Worm (Caenorhabditis elegans) whole organism, L1 larva: ENCODE results near the gene cah-4.

Source experiments
- C16A3.4 ChIP-seq: fragments of 150-350 bp; optimal IDR thresholded peaks from 2 replicates; lab custom pipeline; 2014; ENCODE audit warnings: missing biosample characterization, missing genetic modification characterization
- C34B4.2 ChIP-seq: sonication (generic microtip); optimal IDR thresholded peaks from 2 replicates; lab custom pipeline; 2017; ENCODE audit warnings: mild to moderate bottlenecking, missing genetic modification characterization, missing compliant biosample characterization
- Y116A8C.19 ChIP-seq: sonication (generic microtip); optimal IDR thresholded peaks from 2 replicates; lab custom pipeline; 2016; ENCODE audit warnings: missing compliant biosample characterization, missing genetic modification characterization, borderline replicate concordance
- ama-1 ChIP-seq: fragments of 150-350 bp; optimal IDR thresholded peaks from 2 replicates; lab custom pipeline; 2014
- ceh-63 ChIP-seq: fragments of 200-800 bp; sonication (Bioruptor generic); optimal IDR thresholded peaks from 2 replicates; lab custom pipeline; 2018; ENCODE audit warnings: mild to moderate bottlenecking, missing genetic modification characterization, missing compliant biosample characterization
- ceh-82 ChIP-seq, 3 experiments: fragments of 150-350 bp in 1 of 3; sonication (generic microtip) in 2 of 3; optimal IDR thresholded peaks; 2 replicates each; lab custom pipeline; 2014 to 2017; ENCODE audit warnings: missing biosample characterization in 3 of 3, missing genetic modification characterization in 3 of 3
- dsc-1 ChIP-seq: sonication (generic microtip); optimal IDR thresholded peaks from 2 replicates; lab custom pipeline; 2016; ENCODE audit warnings: mild to moderate bottlenecking, missing genetic modification characterization, missing compliant biosample characterization
- egl-13 ChIP-seq: sonication (generic microtip); optimal IDR thresholded peaks from 2 replicates; lab custom pipeline; 2016; ENCODE audit warnings: missing genotype, missing genetic modification reagents, missing genetic modification characterization, missing compliant biosample characterization
- elt-2 ChIP-seq: sonication (generic microtip); optimal IDR thresholded peaks from 2 replicates; lab custom pipeline; 2016; ENCODE audit warnings: missing genetic modification characterization, mild to moderate bottlenecking, inconsistent platforms, missing compliant biosample characterization, missing genetic modification reagents
- fkh-10 ChIP-seq: sonication (generic microtip); optimal IDR thresholded peaks from 2 replicates; lab custom pipeline; 2017; ENCODE audit warnings: missing biosample characterization, missing genetic modification reagents, missing genetic modification characterization
- fkh-4 ChIP-seq: sonication (generic microtip); optimal IDR thresholded peaks from 2 replicates; lab custom pipeline; 2016; ENCODE audit warnings: missing compliant biosample characterization, missing genetic modification characterization, borderline replicate concordance
- fkh-8 ChIP-seq: sonication (generic microtip); optimal IDR thresholded peaks from 2 replicates; lab custom pipeline; 2016; ENCODE audit warnings: mild to moderate bottlenecking, missing genetic modification characterization, missing compliant biosample characterization
- fos-1 ChIP-seq: fragments of 150-350 bp; optimal IDR thresholded peaks from 2 replicates; lab custom pipeline; 2014; ENCODE audit warnings: missing biosample characterization, missing genetic modification characterization
- grh-1 ChIP-seq: fragments of 200-800 bp; sonication (Bioruptor generic); IDR thresholded peaks from 2 replicates; pipeline ENCODE4 v1.3.6; 2022; ENCODE audit warnings: missing genetic modification reagents, missing genetic modification characterization, missing compliant biosample characterization
- hlh-17 ChIP-seq: fragments of 200-800 bp; sonication (Bioruptor generic); optimal IDR thresholded peaks from 2 replicates; lab custom pipeline; 2018; ENCODE audit warnings: missing genetic modification characterization, mild to moderate bottlenecking, missing compliant biosample characterization, moderate library complexity, borderline replicate concordance
- irx-1 ChIP-seq: sonication (generic microtip); optimal IDR thresholded peaks from 2 replicates; lab custom pipeline; 2016; ENCODE audit warnings: missing genetic modification characterization, missing compliant biosample characterization
- isw-1 ChIP-seq: fragments of 200-800 bp; sonication (Bioruptor generic); IDR thresholded peaks from 2 replicates; pipeline ENCODE4 v1.3.6; 2022; ENCODE audit warnings: missing genetic modification characterization, missing compliant biosample characterization
- lin-13 ChIP-seq: fragments of 150-350 bp; optimal IDR thresholded peaks from 2 replicates; lab custom pipeline; 2014; ENCODE audit warnings: missing biosample characterization, missing genetic modification reagents, missing genetic modification characterization
- lin-14 ChIP-seq: fragments of 200-800 bp; sonication (Bioruptor generic); optimal IDR thresholded peaks from 2 replicates; lab custom pipeline; 2018; ENCODE audit warnings: mild to moderate bottlenecking, missing genetic modification characterization, moderate library complexity, missing compliant biosample characterization
- lin-15B ChIP-seq: fragments of 150-350 bp; sonication (generic microtip); optimal IDR thresholded peaks from 3 replicates; lab custom pipeline; 2014; ENCODE audit warnings: missing biosample characterization, missing genetic modification characterization
- lin-35 ChIP-seq, 2 experiments: fragments of 150-350 bp; optimal IDR thresholded peaks; 2 replicates each; lab custom pipeline; 2014; ENCODE audit warnings: missing biosample characterization in 2 of 2, missing genetic modification characterization in 2 of 2, missing genetic modification reagents in 2 of 2
- lir-3 ChIP-seq: sonication (generic microtip); optimal IDR thresholded peaks from 2 replicates; lab custom pipeline; 2016; ENCODE audit warnings: mild to moderate bottlenecking, missing genetic modification characterization, moderate library complexity, missing compliant biosample characterization; ENCODE audit not compliant: poor library complexity
- lsy-2 ChIP-seq, 2 experiments: fragments of 150-350 bp; optimal IDR thresholded peaks; 2 replicates each; lab custom pipeline; 2014; ENCODE audit warnings: missing biosample characterization in 2 of 2, missing genetic modification characterization in 2 of 2
- mab-9 ChIP-seq: fragments of 200-800 bp; sonication (Bioruptor generic); IDR thresholded peaks from 2 replicates; pipeline ENCODE4 v1.3.6; 2022; ENCODE audit warnings: missing genetic modification reagents, missing genetic modification characterization, missing compliant biosample characterization
- mep-1 ChIP-seq: fragments of 150-350 bp; optimal IDR thresholded peaks from 2 replicates; lab custom pipeline; 2014; ENCODE audit warnings: missing biosample characterization, missing genetic modification characterization
- nhr-11 ChIP-seq: fragments of 150-350 bp; optimal IDR thresholded peaks from 2 replicates; lab custom pipeline; 2014; ENCODE audit warnings: missing biosample characterization, missing genetic modification characterization
- nhr-19 ChIP-seq: fragments of 200-800 bp; sonication (Bioruptor generic); conservative IDR thresholded peaks from 2 replicates; pipeline ENCODE4 v1.3.6; 2022; ENCODE audit warnings: missing genetic modification characterization, missing compliant biosample characterization
- nhr-47 ChIP-seq: sonication (generic microtip); optimal IDR thresholded peaks from 2 replicates; lab custom pipeline; 2016; ENCODE audit warnings: mild to moderate bottlenecking, missing genetic modification characterization, moderate library complexity, missing compliant biosample characterization
- nhr-71 ChIP-seq: sonication (generic microtip); optimal IDR thresholded peaks from 2 replicates; lab custom pipeline; 2016; ENCODE audit warnings: mild to moderate bottlenecking, missing genetic modification characterization, moderate library complexity, missing compliant biosample characterization
- nhr-85 ChIP-seq: sonication (generic microtip); peaks from one replicate; lab custom pipeline; 2016; ENCODE audit warnings: missing genetic modification characterization, inconsistent platforms, missing compliant biosample characterization
- snu-23 ChIP-seq: sonication (generic microtip); optimal IDR thresholded peaks from 2 replicates; lab custom pipeline; 2016; ENCODE audit warnings: missing genetic modification characterization, missing compliant biosample characterization
- swsn-7 ChIP-seq: sonication (generic microtip); optimal IDR thresholded peaks from 2 replicates; lab custom pipeline; 2016; ENCODE audit warnings: missing genetic modification characterization, missing compliant biosample characterization
- tbx-2 ChIP-seq: sonication (generic microtip); optimal IDR thresholded peaks from 2 replicates; lab custom pipeline; 2016; ENCODE audit warnings: missing genetic modification characterization, missing compliant biosample characterization
- tlp-1 ChIP-seq: fragments of 150-350 bp; optimal IDR thresholded peaks from 2 replicates; lab custom pipeline; 2014; ENCODE audit warnings: missing biosample characterization, missing genetic modification characterization
- unc-30 ChIP-seq: sonication (generic microtip); optimal IDR thresholded peaks from 2 replicates; lab custom pipeline; 2017; ENCODE audit warnings: missing biosample characterization, missing genetic modification characterization
- unc-86 ChIP-seq: sonication (generic microtip); optimal IDR thresholded peaks from 2 replicates; lab custom pipeline; 2016; ENCODE audit warnings: missing genetic modification characterization, missing compliant biosample characterization
- unc-98 ChIP-seq: fragments of 200-800 bp; sonication (Bioruptor generic); IDR thresholded peaks from 2 replicates; pipeline ENCODE4 v1.3.6; 2022; ENCODE audit warnings: missing genetic modification characterization, missing compliant biosample characterization
- vab-15 ChIP-seq: sonication (generic microtip); optimal IDR thresholded peaks from 2 replicates; lab custom pipeline; 2017; ENCODE audit warnings: missing genotype, mild to moderate bottlenecking, missing genetic modification characterization, missing compliant biosample characterization
- xbp-1 ChIP-seq: sonication (generic microtip); optimal IDR thresholded peaks from 2 replicates; lab custom pipeline; 2016; ENCODE audit warnings: missing genetic modification characterization, missing compliant biosample characterization
- zip-4 ChIP-seq: fragments of 200-800 bp; sonication (Bioruptor generic); optimal IDR thresholded peaks from 2 replicates; lab custom pipeline; 2018; ENCODE audit warnings: mild to moderate bottlenecking, missing genetic modification characterization, moderate library complexity, missing compliant biosample characterization
- ztf-11 ChIP-seq, 2 experiments: sonication (generic microtip); optimal IDR thresholded peaks; 2 replicates each; lab custom pipeline; 2016 to 2017; ENCODE audit warnings: missing genetic modification characterization in 2 of 2, missing biosample characterization in 1 of 2, missing compliant biosample characterization in 1 of 2

cah-4 gene

DNA sequence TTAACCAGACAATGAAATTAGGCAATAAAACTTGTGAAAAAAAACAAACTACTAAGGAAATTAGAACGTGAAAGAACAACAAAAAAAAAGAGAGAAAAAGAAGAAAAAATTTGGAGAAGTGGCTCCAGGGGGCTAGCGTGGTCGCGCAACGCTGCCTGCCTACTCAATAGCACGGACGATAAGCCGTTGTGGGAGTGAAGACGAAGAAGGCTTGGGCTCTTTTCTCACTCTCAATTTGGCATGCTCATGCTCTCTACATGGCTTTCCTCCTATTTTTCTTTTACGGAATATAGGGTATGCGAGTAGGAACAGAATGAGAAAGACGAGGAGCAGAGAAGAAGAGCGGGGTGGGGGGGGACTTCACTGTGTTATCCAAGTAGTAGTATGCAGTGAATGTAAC is 40.1 kb upstream of the cah-4 start:
- TF ChIP-seq swsn-7 (tag; lab: Kevin White, UChicago) (peak; percentile 52), tlp-1 (no peak), fkh-10 (GFP tag; lab: Kevin White, UChicago) (peak; percentile 44), fos-1 (tag; lab: Kevin White, UChicago) (no peak), lin-35 (GFP tag; optimal IDR thresholded peaks at IDR 0.05; lab: Kevin White, UChicago) (peak in 1 of 2 experiments; percentile 5), unc-86 (tag; lab: Kevin White, UChicago) (peak; percentile 33), hlh-17 (no peak), nhr-11 (tag; lab: Kevin White, UChicago) (no peak), unc-98 (GFP tag; lab: Robert Waterston, UW) (no peak), ceh-63 (GFP tag; lab: Kevin White, UChicago) (no peak), C16A3.4 (tag; lab: Kevin White, UChicago) (no peak), mep-1 (tag; lab: Kevin White, UChicago) (peak; percentile 23), lin-15B (peak; percentile 9), fkh-4 (no peak), dsc-1 (tag; lab: Kevin White, UChicago) (peak; percentile 7), tbx-2 (tag; lab: Kevin White, UChicago) (peak; percentile 28), lir-3 (tag; lab: Kevin White, UChicago) (no peak), vab-15 (tag; lab: Kevin White, UChicago) (no peak), snu-23 (GFP tag; lab: Kevin White, UChicago) (peak; percentile 18), fkh-8 (peak; percentile 66), unc-30 (tag; lab: Kevin White, UChicago) (no peak), lin-14 (GFP tag; lab: Kevin White, UChicago) (peak; percentile 86), nhr-71 (tag; lab: Kevin White, UChicago) (peak; percentile 46), elt-2 (tag; lab: Kevin White, UChicago) (no peak), isw-1 (peak; percentile 30), xbp-1 (peak; percentile 33), irx-1 (tag; lab: Kevin White, UChicago) (no peak), C34B4.2 (tag; lab: Kevin White, UChicago) (no peak), grh-1 (no peak), lsy-2 (tag; optimal IDR thresholded peaks at IDR 0.05; lab: Kevin White, UChicago) (peak; percentile 9 to 51), ceh-82 (tag; optimal IDR thresholded peaks at IDR 0.05; lab: Kevin White, UChicago) (peak in 2 of 3 experiments; percentile 54 to 75), nhr-47 (peak; percentile 51), Y116A8C.19 (tag; lab: Kevin White, UChicago) (no peak), egl-13 (tag; lab: Kevin White, UChicago) (peak; percentile 22), zip-4 (GFP tag; lab: Kevin White, UChicago) (no peak), nhr-19 (GFP tag; lab: Robert Waterston, UW) (no peak)

DNA sequence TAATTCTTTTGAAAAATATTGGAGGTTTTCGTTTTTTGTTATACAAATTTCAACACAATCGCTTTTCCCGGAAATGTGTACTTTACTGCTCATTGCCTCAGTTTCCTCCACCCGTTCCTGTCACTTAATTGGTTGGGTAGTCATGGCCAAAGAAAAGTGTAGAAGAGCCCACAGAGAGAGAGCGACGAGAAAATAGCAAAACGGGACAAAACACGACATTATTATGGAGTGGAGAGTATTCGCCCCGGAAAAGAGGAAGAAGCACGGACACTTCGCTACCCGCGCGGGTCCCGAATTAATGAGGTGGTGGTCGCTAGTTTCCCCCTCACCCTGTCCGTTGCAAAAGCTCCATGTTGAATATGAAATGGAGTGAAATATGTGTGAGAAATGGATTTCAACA is 38.5 kb upstream of the cah-4 start:
- TF ChIP-seq fkh-8 = peak; percentile 21
- peak; percentile 35 for TF ChIP-seq lin-14 (GFP tag; lab: Kevin White, UChicago)
- no peak for TF ChIP-seq irx-1 (tag; lab: Kevin White, UChicago)

- TF ChIP-seq lin-13 (no peak), lin-14 (GFP tag; lab: Kevin White, UChicago) (peak; percentile 5), ztf-11 (tag; optimal IDR thresholded peaks at IDR 0.05; lab: Kevin White, UChicago) (no peak), nhr-85 (tag; lab: Kevin White, UChicago) (no peak), C16A3.4 (tag; lab: Kevin White, UChicago) (no peak), mab-9 (GFP tag; lab: Robert Waterston, UW) (no peak), fkh-10 (GFP tag; lab: Kevin White, UChicago) (peak; percentile 70), Y116A8C.19 (tag; lab: Kevin White, UChicago) (no peak), vab-15 (tag; lab: Kevin White, UChicago) (no peak), ama-1 (lab: Kevin White, UChicago) (no peak)
These were observed 37.2 kb upstream of the cah-4 start for ce11 chrX:13505201-13505600.
